Worm (Caenorhabditis elegans) whole organism, young adult: ENCODE data around the gene cif-1.

Experiments used
- C17E4.6 ChIP-seq: fragments of 200-800 bp; sonication (Bioruptor generic); IDR thresholded peaks from 2 replicates; pipeline ENCODE4 v1.3.6; 2022; ENCODE audit warnings: missing genetic modification reagents, missing genetic modification characterization, missing compliant biosample characterization
- F23B12.7 ChIP-seq: sonication (generic microtip); optimal IDR thresholded peaks from 2 replicates; lab custom pipeline; 2017; ENCODE audit warnings: missing genetic modification characterization, mild to moderate bottlenecking, missing compliant biosample characterization, antibody characterized with exemption, moderate library complexity; ENCODE audit not compliant: insufficient read depth
- Y79H2A.3 ChIP-seq: fragments of 200-800 bp; sonication (Bioruptor generic); conservative IDR thresholded peaks from 2 replicates; pipeline ENCODE4 v1.3.6; 2022; ENCODE audit warnings: missing genetic modification reagents, missing genetic modification characterization, missing compliant biosample characterization
- repo-1 ChIP-seq: sonication (generic microtip); optimal IDR thresholded peaks from 2 replicates; lab custom pipeline; 2017; ENCODE audit warnings: mild to moderate bottlenecking, missing genetic modification characterization, missing compliant biosample characterization

ce11 chrIV:4692463-4692862 lies 18.1 kb downstream of the cif-1 start, which contains the start of gene spe-51:
- TF ChIP-seq C17E4.6 (GFP tag; lab: Robert Waterston, UW): no peak
- no peak for TF ChIP-seq Y79H2A.3 (GFP tag; lab: Robert Waterston, UW)
- no peak for TF ChIP-seq repo-1 (tag; lab: Kevin White, UChicago)
- no peak for TF ChIP-seq F23B12.7 (tag; lab: Kevin White, UChicago)
